Worm (Caenorhabditis elegans) whole organism, late embryonic: ENCODE measurements around the gene F27D9.7.

Source experiments
- F13H6.1 ChIP-seq: sonication (generic microtip); optimal IDR thresholded peaks from 2 replicates; lab custom pipeline; 2016; ENCODE audit warnings: missing genetic modification characterization, missing compliant biosample characterization
- ahr-1 ChIP-seq: sonication (generic microtip); optimal IDR thresholded peaks from 2 replicates; lab custom pipeline; 2016; ENCODE audit warnings: missing genetic modification characterization, missing compliant biosample characterization
- ama-1 ChIP-seq: fragments of 150-350 bp; optimal IDR thresholded peaks from 2 replicates; lab custom pipeline; 2014
- ceh-45 ChIP-seq: fragments of 200-800 bp; sonication (Bioruptor generic); IDR thresholded peaks from 2 replicates; pipeline ENCODE4 v1.3.6; 2022; ENCODE audit warnings: missing genetic modification reagents, missing genetic modification characterization, missing compliant biosample characterization
- ceh-6 ChIP-seq: fragments of 200-800 bp; sonication (Bioruptor generic); optimal IDR thresholded peaks from 2 replicates; lab custom pipeline; 2018; ENCODE audit warnings: mild to moderate bottlenecking, missing genetic modification characterization, missing compliant biosample characterization
- ceh-9 ChIP-seq: sonication (generic microtip); optimal IDR thresholded peaks from 2 replicates; lab custom pipeline; 2016; ENCODE audit warnings: mild to moderate bottlenecking, missing genetic modification characterization, inconsistent platforms, missing compliant biosample characterization
- fax-1 ChIP-seq: sonication (generic microtip); optimal IDR thresholded peaks from 2 replicates; lab custom pipeline; 2016; ENCODE audit warnings: missing genotype, missing genetic modification characterization, missing compliant biosample characterization
- fkh-10 ChIP-seq: fragments of 150-350 bp; optimal IDR thresholded peaks from 2 replicates; lab custom pipeline; 2014; ENCODE audit warnings: missing biosample characterization, missing genetic modification reagents, missing genetic modification characterization
- mec-3 ChIP-seq: sonication (generic microtip); optimal IDR thresholded peaks from 2 replicates; lab custom pipeline; 2016; ENCODE audit warnings: borderline replicate concordance, missing genetic modification characterization, missing compliant biosample characterization
- pha-4 ChIP-seq: fragments of 150-350 bp; optimal IDR thresholded peaks from 2 replicates; lab custom pipeline; 2018; ENCODE audit warnings: missing biosample characterization, missing genetic modification reagents, missing genetic modification characterization
- pqm-1 ChIP-seq: sonication (generic microtip); optimal IDR thresholded peaks from 2 replicates; lab custom pipeline; 2016; ENCODE audit warnings: missing genetic modification characterization, missing compliant biosample characterization
- tbx-2 ChIP-seq: sonication (generic microtip); optimal IDR thresholded peaks from 2 replicates; lab custom pipeline; 2016; ENCODE audit warnings: missing genetic modification characterization, missing compliant biosample characterization
- unc-55 ChIP-seq: sonication (generic microtip); optimal IDR thresholded peaks from 2 replicates; lab custom pipeline; 2017; ENCODE audit warnings: missing biosample characterization, missing genetic modification reagents, missing genetic modification characterization

DNA sequence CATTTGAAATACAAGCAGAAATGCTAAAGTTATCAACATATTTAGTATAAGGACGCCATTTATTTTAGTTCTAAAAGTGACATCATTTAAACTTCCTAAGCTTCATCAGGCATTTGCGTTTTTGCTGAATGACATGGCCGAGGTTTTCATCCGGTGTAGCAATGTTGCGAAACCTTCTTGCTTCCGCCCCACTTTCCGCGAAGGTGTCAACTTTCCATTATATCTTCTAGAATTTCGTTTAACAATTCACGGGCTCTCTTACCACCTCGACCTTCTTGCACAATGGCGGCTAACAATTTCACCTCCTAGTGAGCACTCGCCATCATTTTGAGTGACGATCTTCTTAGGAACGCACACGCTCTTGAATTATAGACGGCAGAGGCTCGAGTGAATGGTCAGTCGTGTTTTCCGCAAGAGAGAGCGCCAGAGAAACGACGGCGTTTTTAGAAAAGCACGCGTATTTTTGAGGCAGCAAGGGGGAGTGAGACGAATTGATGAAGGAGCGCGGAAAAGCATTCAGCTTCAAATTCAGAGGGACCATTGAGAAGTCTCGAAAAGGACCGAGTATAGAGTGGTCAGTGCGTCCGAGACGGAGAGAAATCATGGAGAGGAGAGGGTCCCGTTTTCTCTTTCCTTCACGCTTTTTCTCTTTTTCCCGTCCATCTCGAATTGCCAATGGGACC lies 16.7 kb downstream of the F27D9.7 start:
- TF ChIP-seq unc-55 (GFP tag; lab: Kevin White, UChicago) (no peak), ahr-1 (tag; lab: Kevin White, UChicago) (no peak), ama-1 (no peak), fkh-10 (no peak), ceh-9 (tag; lab: Kevin White, UChicago) (no peak), pha-4 (tag; lab: Kevin White, UChicago) (no peak), tbx-2 (tag; lab: Kevin White, UChicago) (no peak), F13H6.1 (no peak), fax-1 (tag; lab: Kevin White, UChicago) (no peak), ceh-45 (GFP tag; lab: Robert Waterston, UW) (no peak), pqm-1 (tag; lab: Kevin White, UChicago) (no peak), ceh-6 (no peak), mec-3 (no peak)
